Fruit fly (Drosophila melanogaster) whole organism, embryonic: ENCODE results near the gene ATPsynbeta.

Experiments used
- Atf3 ChIP-seq: fragments of 200-800 bp; sonication (Bioruptor generic); optimal IDR thresholded peaks from 3 replicates; lab custom pipeline; 2016; ENCODE audit warnings: missing biosample characterization, missing genetic modification characterization
- BEAF-32 ChIP-seq: fragments of 200-800 bp; sonication (Bioruptor generic); optimal IDR thresholded peaks from 3 replicates; lab custom pipeline; 2017; ENCODE audit warnings: missing biosample characterization, missing genetic modification characterization, mild to moderate bottlenecking, moderate library complexity, missing genetic modification reagents
- CG10147 ChIP-seq: fragments of 200-800 bp; sonication (Bioruptor generic); optimal IDR thresholded peaks from 2 replicates; lab custom pipeline; 2019; ENCODE audit warnings: missing biosample characterization, mild to moderate bottlenecking, missing genetic modification characterization, moderate library complexity
- CG10543 ChIP-seq: fragments of 200-800 bp; sonication (Bioruptor generic); optimal IDR thresholded peaks from 3 replicates; lab custom pipeline; 2017; ENCODE audit warnings: missing biosample characterization, mild to moderate bottlenecking, missing genetic modification characterization, moderate library complexity
- CG11247 ChIP-seq: fragments of 200-800 bp; sonication (Bioruptor generic); IDR thresholded peaks from 2 replicates; pipeline ENCODE4 v1.3.6; 2022; ENCODE audit warnings: missing biosample characterization, missing genetic modification characterization
- CG12769 ChIP-seq: fragments of 200-800 bp; sonication (Bioruptor generic); optimal IDR thresholded peaks from 2 replicates; lab custom pipeline; 2019; ENCODE audit warnings: missing biosample characterization, mild to moderate bottlenecking, missing genetic modification characterization, moderate library complexity
- CG13123 ChIP-seq: fragments of 200-800 bp; sonication (Bioruptor generic); optimal IDR thresholded peaks from 2 replicates; lab custom pipeline; 2016; ENCODE audit warnings: missing biosample characterization, missing genetic modification characterization
- CG13424 ChIP-seq: fragments of 200-800 bp; sonication (Bioruptor generic); optimal IDR thresholded peaks from 2 replicates; lab custom pipeline; 2019; ENCODE audit warnings: missing biosample characterization, mild to moderate bottlenecking, missing genetic modification characterization, moderate library complexity
- CG16813 ChIP-seq: fragments of 200-800 bp; sonication (Bioruptor generic); IDR thresholded peaks from 3 replicates; pipeline ENCODE4 v1.3.6; 2022; ENCODE audit warnings: missing biosample characterization, missing genetic modification characterization; ENCODE audit not compliant: partially characterized antibody
- CG17359 ChIP-seq: fragments of 200-800 bp; sonication (Bioruptor generic); optimal IDR thresholded peaks from 3 replicates; lab custom pipeline; 2018; ENCODE audit warnings: missing biosample characterization, mild to moderate bottlenecking, missing genetic modification characterization, moderate library complexity
- CG18262 ChIP-seq: fragments of 200-800 bp; optimal IDR thresholded peaks from 3 replicates; lab custom pipeline; 2019; ENCODE audit warnings: missing biosample characterization, mild to moderate bottlenecking, missing genetic modification characterization, moderate library complexity
- CG1832 ChIP-seq: fragments of 200-800 bp; sonication (Bioruptor generic); optimal IDR thresholded peaks from 2 replicates; lab custom pipeline; 2017; ENCODE audit warnings: missing biosample characterization, mild to moderate bottlenecking, missing genetic modification characterization, inconsistent platforms
- CG2116 ChIP-seq: fragments of 200-800 bp; sonication (Bioruptor generic); optimal IDR thresholded peaks from 3 replicates; lab custom pipeline; 2018; ENCODE audit warnings: missing biosample characterization, mild to moderate bottlenecking, missing genetic modification characterization
- CG2889 ChIP-seq: fragments of 200-800 bp; sonication (Bioruptor generic); IDR thresholded peaks from 3 replicates; pipeline ENCODE4 v1.3.6; 2022; ENCODE audit warnings: missing biosample characterization, missing genetic modification characterization
- CG32532 ChIP-seq: fragments of 200-800 bp; sonication (Bioruptor generic); IDR thresholded peaks from 2 replicates; pipeline ENCODE4 v1.3.6; 2022; ENCODE audit warnings: missing biosample characterization, missing genetic modification characterization
- CG3838 ChIP-seq: fragments of 200-800 bp; sonication (Bioruptor generic); optimal IDR thresholded peaks from 3 replicates; lab custom pipeline; 2016; ENCODE audit warnings: missing biosample characterization, missing genetic modification characterization
- CG6791 ChIP-seq: fragments of 200-800 bp; sonication (Bioruptor generic); IDR thresholded peaks from 3 replicates; pipeline ENCODE4 v1.3.6; 2022; ENCODE audit warnings: missing biosample characterization, missing genetic modification characterization; ENCODE audit not compliant: partially characterized antibody
- CG7839 ChIP-seq: fragments of 200-800 bp; sonication (Bioruptor generic); optimal IDR thresholded peaks from 3 replicates; lab custom pipeline; 2018; ENCODE audit warnings: missing biosample characterization, mild to moderate bottlenecking, missing genetic modification characterization, moderate library complexity
- CG7928 ChIP-seq: fragments of 200-800 bp; sonication (Bioruptor generic); optimal IDR thresholded peaks from 2 replicates; lab custom pipeline; 2017; ENCODE audit warnings: missing biosample characterization, mild to moderate bottlenecking, missing genetic modification characterization
- D ChIP-seq, 2 experiments: fragments of 200-800 bp in 1 of 2; fragments of >200 bp in 1 of 2; sonication (Bioruptor generic) in 1 of 2; optimal IDR thresholded peaks; 2 replicates in 1 of 2; 3 replicates in 1 of 2; lab custom pipeline; 2017; ENCODE audit warnings: mild to moderate bottlenecking in 1 of 2, missing biosample characterization in 1 of 2, missing genetic modification characterization in 1 of 2, missing genetic modification reagents in 1 of 2
- Dip2 ChIP-seq: fragments of 200-800 bp; sonication (Bioruptor generic); IDR thresholded peaks from 2 replicates; pipeline ENCODE4 v1.3.6; 2022; ENCODE audit warnings: missing biosample characterization, missing genetic modification characterization
- Ets97D ChIP-seq: fragments of 200-800 bp; sonication (Bioruptor generic); optimal IDR thresholded peaks from 3 replicates; lab custom pipeline; 2016; ENCODE audit warnings: missing biosample characterization, missing genetic modification characterization
- H2.0 ChIP-seq: fragments of 200-800 bp; sonication (Bioruptor generic); IDR thresholded peaks from 2 replicates; pipeline ENCODE4 v1.3.6; 2022; ENCODE audit warnings: missing biosample characterization, missing genetic modification characterization
- HmgD ChIP-seq: fragments of 200-800 bp; sonication (Bioruptor generic); optimal IDR thresholded peaks from 3 replicates; lab custom pipeline; 2016; ENCODE audit warnings: missing biosample characterization, missing genetic modification characterization
- Hmr ChIP-seq: fragments of 200-800 bp; sonication (Bioruptor generic); optimal IDR thresholded peaks from 3 replicates; lab custom pipeline; 2017; ENCODE audit warnings: mild to moderate bottlenecking, missing biosample characterization, missing genetic modification reagents, missing genetic modification characterization
- MTF-1 ChIP-seq: fragments of 200-800 bp; sonication (Bioruptor generic); optimal IDR thresholded peaks from 2 replicates; lab custom pipeline; 2018; ENCODE audit warnings: missing biosample characterization, mild to moderate bottlenecking, missing genetic modification characterization, borderline replicate concordance
- NC2α ChIP-seq: fragments of 200-800 bp; sonication (Bioruptor generic); optimal IDR thresholded peaks from 2 replicates; lab custom pipeline; 2016; ENCODE audit warnings: missing biosample characterization, missing genetic modification characterization
- Pdp1 ChIP-seq, 2 experiments: fragments of 200-800 bp; sonication (Bioruptor generic); optimal IDR thresholded peaks; 3 replicates each; lab custom pipeline; 2016; ENCODE audit warnings: missing biosample characterization in 2 of 2, missing genetic modification characterization in 2 of 2, mild to moderate bottlenecking in 1 of 2, moderate library complexity in 1 of 2
- Sry-β ChIP-seq: fragments of 200-800 bp; sonication (Bioruptor generic); optimal IDR thresholded peaks from 2 replicates; lab custom pipeline; 2018; ENCODE audit warnings: missing biosample characterization, mild to moderate bottlenecking, missing genetic modification characterization, moderate library complexity
- Taf1 ChIP-seq: fragments of 200-800 bp; sonication (Bioruptor generic); IDR thresholded peaks from 2 replicates; pipeline ENCODE4 v1.3.6; 2022; ENCODE audit warnings: missing biosample characterization, missing genetic modification characterization
- ac ChIP-seq: fragments of 200-800 bp; sonication (Bioruptor generic); optimal IDR thresholded peaks from 3 replicates; lab custom pipeline; 2017; ENCODE audit warnings: missing biosample characterization, mild to moderate bottlenecking, missing genetic modification characterization
- cad ChIP-seq: fragments of >200 bp; optimal IDR thresholded peaks from 2 replicates; lab custom pipeline; 2017; ENCODE audit warnings: missing biosample characterization, missing genetic modification characterization
- esg ChIP-seq: fragments of 200-800 bp; sonication (Bioruptor generic); conservative IDR thresholded peaks from 2 replicates; pipeline ENCODE4 v1.3.6; 2022; ENCODE audit warnings: missing biosample characterization, missing genetic modification characterization
- ewg ChIP-seq: fragments of 200-800 bp; sonication (Bioruptor generic); optimal IDR thresholded peaks from 3 replicates; lab custom pipeline; 2017; ENCODE audit warnings: mild to moderate bottlenecking, missing biosample characterization, missing genetic modification reagents, missing genetic modification characterization
- fru ChIP-seq: fragments of >200 bp; optimal IDR thresholded peaks from 2 replicates; lab custom pipeline; 2017
- gcm ChIP-seq: fragments of 200-800 bp; sonication (Bioruptor generic); optimal IDR thresholded peaks from 2 replicates; lab custom pipeline; 2019; ENCODE audit warnings: missing biosample characterization, mild to moderate bottlenecking, missing genetic modification characterization, moderate library complexity
- jigr1 ChIP-seq: fragments of 200-800 bp; sonication (Bioruptor generic); IDR thresholded peaks from 3 replicates; pipeline ENCODE4 v1.3.6; 2022; ENCODE audit warnings: missing biosample characterization, missing genetic modification characterization
- jing ChIP-seq: fragments of 200-800 bp; sonication (Bioruptor generic); optimal IDR thresholded peaks from 2 replicates; lab custom pipeline; 2018; ENCODE audit warnings: missing biosample characterization, mild to moderate bottlenecking, missing genetic modification characterization
- lbe ChIP-seq: fragments of 200-800 bp; sonication (Bioruptor generic); optimal IDR thresholded peaks from 2 replicates; lab custom pipeline; 2016; ENCODE audit warnings: missing biosample characterization, mild to moderate bottlenecking, missing genetic modification characterization
- lmd ChIP-seq: fragments of 200-800 bp; sonication (Bioruptor generic); IDR thresholded peaks from 2 replicates; pipeline ENCODE4 v1.3.6; 2022; ENCODE audit warnings: missing biosample characterization, missing genetic modification characterization
- onecut ChIP-seq: fragments of 200-800 bp; sonication (Bioruptor generic); IDR thresholded peaks from 2 replicates; pipeline ENCODE4 v1.3.6; 2022; ENCODE audit warnings: missing biosample characterization, missing genetic modification characterization
- pros ChIP-seq: fragments of 200-800 bp; sonication (Bioruptor generic); optimal IDR thresholded peaks from 3 replicates; lab custom pipeline; 2019; ENCODE audit warnings: missing biosample characterization, mild to moderate bottlenecking, missing genetic modification characterization, moderate library complexity
- salm ChIP-seq: fragments of 200-800 bp; sonication (Bioruptor generic); optimal IDR thresholded peaks from 2 replicates; lab custom pipeline; 2018; ENCODE audit warnings: missing biosample characterization, mild to moderate bottlenecking, missing genetic modification characterization
- sens-2 ChIP-seq: fragments of 200-800 bp; sonication (Bioruptor generic); IDR thresholded peaks from 2 replicates; pipeline ENCODE4 v1.3.6; 2022; ENCODE audit warnings: missing biosample characterization, missing genetic modification characterization
- sim ChIP-seq: fragments of 200-800 bp; sonication (Bioruptor generic); IDR thresholded peaks from 2 replicates; pipeline ENCODE4 v1.3.6; 2022; ENCODE audit warnings: missing biosample characterization, missing genetic modification characterization
- tin ChIP-seq: fragments of 200-800 bp; sonication (Bioruptor generic); optimal IDR thresholded peaks from 3 replicates; lab custom pipeline; 2016; ENCODE audit warnings: missing biosample characterization, missing genetic modification characterization
- unpg ChIP-seq: fragments of 200-800 bp; sonication (Bioruptor generic); optimal IDR thresholded peaks from 3 replicates; lab custom pipeline; 2018; ENCODE audit warnings: missing biosample characterization, mild to moderate bottlenecking, missing genetic modification characterization, moderate library complexity
- vfl ChIP-seq: fragments of 200-800 bp; sonication (Bioruptor generic); optimal IDR thresholded peaks from 2 replicates; lab custom pipeline; 2016; ENCODE audit warnings: missing biosample characterization, missing genetic modification characterization
- wor ChIP-seq: fragments of 200-800 bp; sonication (Bioruptor generic); IDR thresholded peaks from 2 replicates; pipeline ENCODE4 v1.3.6; 2022; ENCODE audit warnings: missing biosample characterization, missing genetic modification characterization

The ATPsynbeta gene

dm6 chr4:982791-983407, 48.4 kb upstream of the ATPsynbeta start (continued):
- peak; percentile 21 for TF ChIP-seq jing (GFP tag; lab: Kevin White, UChicago)
- peak; percentile 64 for TF ChIP-seq wor (GFP tag; lab: Robert Waterston, UW)
- TF ChIP-seq CG12769 = peak; percentile 78
- no peak for TF ChIP-seq CG6791
- peak; percentile 81 for TF ChIP-seq sim (GFP tag; lab: Robert Waterston, UW)
- peak; percentile 54 for TF ChIP-seq NC2α
- TF ChIP-seq BEAF-32 (GFP tag; lab: Kevin White, UChicago) = no peak
- TF ChIP-seq ac (GFP tag; lab: Kevin White, UChicago) = peak; percentile 4
- no peak for TF ChIP-seq Taf1 (GFP tag; lab: Robert Waterston, UW)
- peak; percentile 62 for TF ChIP-seq CG13424 (tag; lab: Kevin White, UChicago)
- TF ChIP-seq CG2889 (GFP tag; lab: Robert Waterston, UW) = peak; percentile 71; the same call in 2 of the 3 replicates
- TF ChIP-seq ewg (GFP tag; lab: Kevin White, UChicago) = peak; percentile 53
- peak; percentile 69 for TF ChIP-seq tin
- no peak for TF ChIP-seq CG16813 (GFP tag; lab: Robert Waterston, UW)
- TF ChIP-seq Ets97D (GFP tag; lab: Kevin White, UChicago) = peak; percentile 39
- peak; percentile 65 for TF ChIP-seq esg (GFP tag; lab: Robert Waterston, UW)
- no peak for TF ChIP-seq HmgD
- no peak for TF ChIP-seq fru (lab: Kevin White, UChicago)
- no peak; the same call in 1 of the 2 replicates for TF ChIP-seq CG11247 (GFP tag; lab: Robert Waterston, UW)
- TF ChIP-seq lbe (GFP tag; lab: Kevin White, UChicago) = no peak
- no peak for TF ChIP-seq jigr1 (GFP tag; lab: Robert Waterston, UW)
- peak; percentile 79 for TF ChIP-seq Hmr (GFP tag; lab: Kevin White, UChicago)
- no peak for TF ChIP-seq Dip2
- peak; percentile 77 for TF ChIP-seq onecut
- no peak for TF ChIP-seq cad
- peak; percentile 58 for TF ChIP-seq gcm
- no peak; the same call in 1 of the 2 replicates for TF ChIP-seq sens-2 (GFP tag; lab: Robert Waterston, UW)
- TF ChIP-seq CG10543 (GFP tag; lab: Kevin White, UChicago) = peak; percentile 18
- peak; percentile 77 for TF ChIP-seq CG7839 (tag; lab: Kevin White, UChicago)
- peak; percentile 68 for TF ChIP-seq pros
- TF ChIP-seq Atf3 (GFP tag; lab: Kevin White, UChicago) = peak; percentile 55
- no peak for TF ChIP-seq lmd
- peak; percentile 21 for TF ChIP-seq salm (tag; lab: Kevin White, UChicago)
- no peak; the same call in 1 of the 2 replicates for TF ChIP-seq CG32532 (GFP tag; lab: Robert Waterston, UW)
- no peak; the same call in 1 of the 2 replicates for TF ChIP-seq H2.0 (GFP tag; lab: Robert Waterston, UW)
- TF ChIP-seq CG2116 = peak; percentile 16
- no peak for TF ChIP-seq Sry-β (GFP tag; lab: Kevin White, UChicago)
- TF ChIP-seq Pdp1 (GFP tag; optimal IDR thresholded peaks at IDR 0.05; lab: Kevin White, UChicago) = peak; percentile 62 to 70
- peak; percentile 85 for TF ChIP-seq CG17359 (tag; lab: Kevin White, UChicago)
- TF ChIP-seq vfl (GFP tag; lab: Kevin White, UChicago) = no peak
- TF ChIP-seq CG7928 (GFP tag; lab: Kevin White, UChicago) = peak; percentile 17
- TF ChIP-seq unpg (GFP tag; lab: Kevin White, UChicago) = peak; percentile 82
- peak; percentile 82 for TF ChIP-seq CG18262 (tag; lab: Kevin White, UChicago)
- TF ChIP-seq CG10147 (GFP tag; lab: Kevin White, UChicago) = peak; percentile 40
- TF ChIP-seq MTF-1 (GFP tag; lab: Kevin White, UChicago) = peak; percentile 28
- TF ChIP-seq D (optimal IDR thresholded peaks at IDR 0.05; lab: Kevin White, UChicago) = no peak
- TF ChIP-seq D (GFP tag; optimal IDR thresholded peaks at IDR 0.05; lab: Kevin White, UChicago) = peak; percentile 76
- peak; percentile 43 for TF ChIP-seq CG13123
- TF ChIP-seq CG3838 (GFP tag; lab: Kevin White, UChicago) = peak; percentile 20
- no peak for TF ChIP-seq CG1832 (GFP tag; lab: Kevin White, UChicago)
